Worm (Caenorhabditis elegans) whole organism, young adult: ENCODE measurements around the gene F43C1.5.

Experiments used
- B0336.3 ChIP-seq: fragments of 200-800 bp; sonication (Bioruptor generic); IDR thresholded peaks from 2 replicates; pipeline ENCODE4 v1.3.6; 2022; ENCODE audit warnings: missing genetic modification characterization, missing compliant biosample characterization
- F37B4.10 ChIP-seq: fragments of 200-800 bp; sonication (Bioruptor generic); IDR thresholded peaks from 2 replicates; pipeline ENCODE4 v1.3.6; 2022; ENCODE audit warnings: missing genetic modification characterization, missing compliant biosample characterization
- F57A8.1 ChIP-seq: fragments of 200-800 bp; sonication (Bioruptor generic); optimal IDR thresholded peaks from 2 replicates; lab custom pipeline; 2018; ENCODE audit warnings: mild to moderate bottlenecking, missing genetic modification characterization, moderate library complexity, missing compliant biosample characterization
- T07F8.4 ChIP-seq: sonication (generic microtip); optimal IDR thresholded peaks from 2 replicates; lab custom pipeline; 2016; ENCODE audit warnings: mild to moderate bottlenecking, missing genetic modification characterization, moderate library complexity, missing compliant biosample characterization
- T26A5.8 ChIP-seq: sonication (generic microtip); optimal IDR thresholded peaks from 2 replicates; lab custom pipeline; 2016; ENCODE audit warnings: missing genetic modification characterization, missing compliant biosample characterization
- Y53G8AR.9 ChIP-seq: fragments of 200-800 bp; sonication (Bioruptor generic); conservative IDR thresholded peaks from 2 replicates; pipeline ENCODE4 v1.3.6; 2022; ENCODE audit warnings: missing genetic modification reagents, missing genetic modification characterization, missing compliant biosample characterization
- Y56A3A.18 ChIP-seq: fragments of 200-800 bp; sonication (Bioruptor generic); IDR thresholded peaks from 2 replicates; pipeline ENCODE4 v1.3.6; 2022; ENCODE audit warnings: missing genetic modification reagents, missing genetic modification characterization, missing compliant biosample characterization
- Y67H2A.10 ChIP-seq: fragments of 200-800 bp; sonication (Bioruptor generic); conservative IDR thresholded peaks from 2 replicates; pipeline ENCODE4 v1.3.6; 2022; ENCODE audit warnings: missing genetic modification reagents, missing genetic modification characterization, missing compliant biosample characterization
- aptf-3 ChIP-seq: fragments of 200-800 bp; sonication (Bioruptor generic); IDR thresholded peaks from 2 replicates; pipeline ENCODE4 v1.3.6; 2022; ENCODE audit warnings: missing genetic modification characterization, missing compliant biosample characterization
- atf-7 ChIP-seq: sonication (generic microtip); optimal IDR thresholded peaks from 2 replicates; lab custom pipeline; 2017; ENCODE audit warnings: mild to moderate bottlenecking, missing genetic modification characterization, missing compliant biosample characterization
- athp-1 ChIP-seq: sonication (generic microtip); optimal IDR thresholded peaks from 2 replicates; lab custom pipeline; 2017; ENCODE audit warnings: mild to moderate bottlenecking, missing genetic modification characterization, missing compliant biosample characterization
- attf-5 ChIP-seq: fragments of 200-800 bp; sonication (Bioruptor generic); optimal IDR thresholded peaks from 2 replicates; lab custom pipeline; 2018; ENCODE audit warnings: mild to moderate bottlenecking, missing genetic modification characterization, missing compliant biosample characterization
- ccch-3 ChIP-seq: fragments of 200-800 bp; sonication (Bioruptor generic); optimal IDR thresholded peaks from 2 replicates; lab custom pipeline; 2018; ENCODE audit warnings: mild to moderate bottlenecking, missing genetic modification characterization, missing compliant biosample characterization
- cebp-1 ChIP-seq, 2 experiments: fragments of 200-800 bp in 1 of 2; sonication (Bioruptor generic) in 1 of 2; sonication (generic microtip) in 1 of 2; IDR thresholded peaks in 1 of 2; optimal IDR thresholded peaks in 1 of 2; 2 replicates each; pipeline versions ENCODE4 v1.3.6 to Lab custom; 2017 to 2022; ENCODE audit warnings: missing compliant biosample characterization in 2 of 2, missing genetic modification characterization in 2 of 2, mild to moderate bottlenecking in 1 of 2, missing genetic modification reagents in 1 of 2, moderate library complexity in 1 of 2
- ceh-27 ChIP-seq: fragments of 200-800 bp; sonication (Bioruptor generic); optimal IDR thresholded peaks from 2 replicates; lab custom pipeline; 2018; ENCODE audit warnings: mild to moderate bottlenecking, missing genetic modification characterization, moderate library complexity, missing compliant biosample characterization
- ceh-79 ChIP-seq: sonication (generic microtip); optimal IDR thresholded peaks from 2 replicates; lab custom pipeline; 2017; ENCODE audit warnings: mild to moderate bottlenecking, missing genetic modification characterization, missing compliant biosample characterization
- chd-7 ChIP-seq: sonication (generic microtip); optimal IDR thresholded peaks from 2 replicates; lab custom pipeline; 2016; ENCODE audit warnings: mild to moderate bottlenecking, missing genetic modification characterization, moderate library complexity, missing compliant biosample characterization
- dpff-1 ChIP-seq: sonication (generic microtip); optimal IDR thresholded peaks from 2 replicates; lab custom pipeline; 2017; ENCODE audit warnings: mild to moderate bottlenecking, missing genetic modification characterization, missing compliant biosample characterization
- egl-18 ChIP-seq: fragments of 200-800 bp; sonication (Bioruptor generic); IDR thresholded peaks from 2 replicates; pipeline ENCODE4 v1.3.6; 2022; ENCODE audit warnings: missing genetic modification reagents, missing genetic modification characterization, missing compliant biosample characterization
- egl-44 ChIP-seq: fragments of 200-800 bp; sonication (Bioruptor generic); IDR thresholded peaks from 2 replicates; pipeline ENCODE4 v1.3.6; 2022; ENCODE audit warnings: missing genetic modification reagents, missing genetic modification characterization, missing compliant biosample characterization
- ekl-4 ChIP-seq: fragments of 200-800 bp; sonication (Bioruptor generic); IDR thresholded peaks from 2 replicates; pipeline ENCODE4 v1.3.6; 2022; ENCODE audit warnings: missing genetic modification reagents, missing genetic modification characterization, missing compliant biosample characterization
- gei-17 ChIP-seq: fragments of 200-800 bp; sonication (Bioruptor generic); optimal IDR thresholded peaks from 2 replicates; lab custom pipeline; 2018; ENCODE audit warnings: mild to moderate bottlenecking, missing genetic modification characterization, missing compliant biosample characterization
- him-1 ChIP-seq: sonication (generic microtip); optimal IDR thresholded peaks from 2 replicates; lab custom pipeline; 2016; ENCODE audit warnings: missing genotype, missing genetic modification reagents, missing genetic modification characterization, missing compliant biosample characterization
- hlh-26 ChIP-seq: fragments of 200-800 bp; sonication (Bioruptor generic); conservative IDR thresholded peaks from 2 replicates; pipeline ENCODE4 v1.3.6; 2022; ENCODE audit warnings: missing genetic modification reagents, missing genetic modification characterization, missing compliant biosample characterization
- hmg-1.2 ChIP-seq: fragments of 200-800 bp; sonication (Bioruptor generic); IDR thresholded peaks from 2 replicates; pipeline ENCODE4 v1.3.6; 2022; ENCODE audit warnings: missing genetic modification reagents, missing genetic modification characterization, missing compliant biosample characterization
- hmg-20 ChIP-seq: fragments of 200-800 bp; sonication (Bioruptor generic); IDR thresholded peaks from 2 replicates; pipeline ENCODE4 v1.3.6; 2022; ENCODE audit warnings: missing genetic modification reagents, missing genetic modification characterization, missing compliant biosample characterization
- hsf-1 ChIP-seq: fragments of 200-800 bp; sonication (Bioruptor generic); IDR thresholded peaks from 2 replicates; pipeline ENCODE4 v1.3.6; 2022; ENCODE audit warnings: missing genetic modification reagents, missing genetic modification characterization, missing compliant biosample characterization
- lin-26 ChIP-seq: fragments of 200-800 bp; sonication (Bioruptor generic); IDR thresholded peaks from 2 replicates; pipeline ENCODE4 v1.3.6; 2022; ENCODE audit warnings: missing genetic modification reagents, missing genetic modification characterization, missing compliant biosample characterization
- lin-40 ChIP-seq: sonication (generic microtip); optimal IDR thresholded peaks from 2 replicates; lab custom pipeline; 2016; ENCODE audit warnings: missing genetic modification characterization, mild to moderate bottlenecking, missing compliant biosample characterization, missing genotype, missing genetic modification reagents
- lsl-1 ChIP-seq: fragments of 200-800 bp; sonication (Bioruptor generic); optimal IDR thresholded peaks from 2 replicates; lab custom pipeline; 2018; ENCODE audit warnings: mild to moderate bottlenecking, missing genetic modification characterization, moderate library complexity, missing compliant biosample characterization
- lsy-27 ChIP-seq: sonication (generic microtip); optimal IDR thresholded peaks from 2 replicates; lab custom pipeline; 2017; ENCODE audit warnings: missing genetic modification characterization, mild to moderate bottlenecking, missing compliant biosample characterization, antibody characterized with exemption, missing genotype, borderline replicate concordance; ENCODE audit not compliant: insufficient read depth
- madf-6 ChIP-seq: fragments of 200-800 bp; sonication (Bioruptor generic); IDR thresholded peaks from 2 replicates; pipeline ENCODE4 v1.3.6; 2022; ENCODE audit warnings: missing genetic modification reagents, missing genetic modification characterization, missing compliant biosample characterization
- madf-8 ChIP-seq: fragments of 200-800 bp; sonication (Bioruptor generic); conservative IDR thresholded peaks from 2 replicates; pipeline ENCODE4 v1.3.6; 2022; ENCODE audit warnings: missing genetic modification reagents, missing genetic modification characterization, missing compliant biosample characterization
- mcd-1 ChIP-seq: fragments of 200-800 bp; sonication (Bioruptor generic); IDR thresholded peaks from 2 replicates; pipeline ENCODE4 v1.3.6; 2022; ENCODE audit warnings: missing genetic modification reagents, missing genetic modification characterization, missing compliant biosample characterization
- nhr-179 ChIP-seq: sonication (generic microtip); optimal IDR thresholded peaks from 2 replicates; lab custom pipeline; 2016; ENCODE audit warnings: mild to moderate bottlenecking, missing genetic modification characterization, missing compliant biosample characterization
- nhr-80 ChIP-seq: sonication (generic microtip); optimal IDR thresholded peaks from 2 replicates; lab custom pipeline; 2016; ENCODE audit warnings: missing genetic modification characterization, missing compliant biosample characterization
- pbrm-1 ChIP-seq: fragments of 200-800 bp; sonication (Bioruptor generic); IDR thresholded peaks from 2 replicates; pipeline ENCODE4 v1.3.6; 2022; ENCODE audit warnings: missing genetic modification reagents, missing genetic modification characterization, missing compliant biosample characterization
- snpc-1.1 ChIP-seq: sonication (generic microtip); optimal IDR thresholded peaks from 2 replicates; lab custom pipeline; 2017; ENCODE audit warnings: missing genetic modification characterization, mild to moderate bottlenecking, missing compliant biosample characterization, antibody characterized with exemption, moderate library complexity, missing genotype, missing genetic modification reagents; ENCODE audit not compliant: insufficient read depth
- snpc-1.3 ChIP-seq: sonication (generic microtip); optimal IDR thresholded peaks from 2 replicates; lab custom pipeline; 2017; ENCODE audit warnings: missing genetic modification characterization, mild to moderate bottlenecking, missing compliant biosample characterization, antibody characterized with exemption, moderate library complexity, missing genotype, missing genetic modification reagents; ENCODE audit not compliant: insufficient read depth
- snpc-3.4 ChIP-seq: sonication (generic microtip); optimal IDR thresholded peaks from 2 replicates; lab custom pipeline; 2017; ENCODE audit warnings: missing genetic modification characterization, mild to moderate bottlenecking, missing compliant biosample characterization, antibody characterized with exemption, moderate library complexity, missing genotype, missing genetic modification reagents
- tbx-9 ChIP-seq: sonication (generic microtip); optimal IDR thresholded peaks from 2 replicates; lab custom pipeline; 2016; ENCODE audit warnings: borderline replicate concordance, missing genetic modification characterization, inconsistent platforms, missing compliant biosample characterization
- zfh-2 ChIP-seq: fragments of 200-800 bp; sonication (Bioruptor generic); conservative IDR thresholded peaks from 2 replicates; pipeline ENCODE4 v1.3.6; 2022; ENCODE audit warnings: missing genetic modification reagents, missing genetic modification characterization, missing compliant biosample characterization
- ztf-18 ChIP-seq: sonication (generic microtip); optimal IDR thresholded peaks from 2 replicates; lab custom pipeline; 2016; ENCODE audit warnings: missing genotype, mild to moderate bottlenecking, missing genetic modification characterization, missing compliant biosample characterization
- ztf-3 ChIP-seq: fragments of 200-800 bp; sonication (Bioruptor generic); optimal IDR thresholded peaks from 2 replicates; lab custom pipeline; 2018; ENCODE audit warnings: mild to moderate bottlenecking, missing genetic modification characterization, missing compliant biosample characterization

Gene F43C1.5

ce11 chrIII:4193659-4194103 is 35.3 kb upstream of the F43C1.5 start, which contains the start of gene xbp-1 (continued):
- TF ChIP-seq Y56A3A.18 (GFP tag; lab: Robert Waterston, UW) (no peak), hlh-26 (no peak), hmg-1.2 (GFP tag; lab: Robert Waterston, UW) (peak; percentile 68; the same call in 1 of the 2 replicates), gei-17 (peak; percentile 38), zfh-2 (GFP tag; lab: Robert Waterston, UW) (peak; percentile 85), snpc-1.3 (tag; lab: Kevin White, UChicago) (no peak), mcd-1 (GFP tag; lab: Robert Waterston, UW) (peak; percentile 64), lsl-1 (GFP tag; lab: Kevin White, UChicago) (peak; percentile 23), cebp-1 (GFP tag; IDR thresholded peaks at IDR 0.05; lab: Robert Waterston, UW) (peak; percentile 100), cebp-1 (tag; optimal IDR thresholded peaks at IDR 0.05; lab: Kevin White, UChicago) (peak; percentile 100), tbx-9 (tag; lab: Kevin White, UChicago) (no peak), T26A5.8 (tag; lab: Kevin White, UChicago) (no peak), ceh-79 (tag; lab: Kevin White, UChicago) (no peak), athp-1 (tag; lab: Kevin White, UChicago) (peak; percentile 41), Y53G8AR.9 (GFP tag; lab: Robert Waterston, UW) (0 out of 2 replicates have a peak, but pooled peaks have one; percentile 56), dpff-1 (tag; lab: Kevin White, UChicago) (no peak), hsf-1 (GFP tag; lab: Robert Waterston, UW) (no peak), B0336.3 (GFP tag; lab: Robert Waterston, UW) (peak; percentile 80), atf-7 (tag; lab: Kevin White, UChicago) (peak; percentile 99), ztf-18 (tag; lab: Kevin White, UChicago) (peak; percentile 64), nhr-179 (tag; lab: Kevin White, UChicago) (no peak), lin-26 (GFP tag; lab: Robert Waterston, UW) (no peak), lsy-27 (no peak), ekl-4 (GFP tag; lab: Robert Waterston, UW) (peak; percentile 78), T07F8.4 (tag; lab: Kevin White, UChicago) (no peak), ztf-3 (GFP tag; lab: Kevin White, UChicago) (peak; percentile 3), pbrm-1 (GFP tag; lab: Robert Waterston, UW) (peak; percentile 55; the same call in 1 of the 2 replicates), F37B4.10 (0 out of 2 replicates have a peak, but pooled peaks have one; percentile 52), attf-5 (GFP tag; lab: Kevin White, UChicago) (peak; percentile 98), F57A8.1 (GFP tag; lab: Kevin White, UChicago) (no peak), lin-40 (tag; lab: Kevin White, UChicago) (peak; percentile 84), madf-8 (no peak), egl-18 (GFP tag; lab: Robert Waterston, UW) (0 out of 2 replicates have a peak, but pooled peaks have one; percentile 23), nhr-80 (tag; lab: Kevin White, UChicago) (peak; percentile 100), Y67H2A.10 (no peak), madf-6 (peak; percentile 38; the same call in 1 of the 2 replicates), snpc-1.1 (no peak), hmg-20 (GFP tag; lab: Robert Waterston, UW) (no peak), snpc-3.4 (tag; lab: Kevin White, UChicago) (no peak), chd-7 (peak; percentile 77), ceh-27 (GFP tag; lab: Kevin White, UChicago) (peak; percentile 69), aptf-3 (GFP tag; lab: Robert Waterston, UW) (no peak), ccch-3 (GFP tag; lab: Kevin White, UChicago) (no peak), him-1 (tag; lab: Kevin White, UChicago) (no peak), egl-44 (GFP tag; lab: Robert Waterston, UW) (peak; percentile 70; the same call in 1 of the 2 replicates)
